Worm (Caenorhabditis elegans): ENCODE data around the gene F09B9.5.

- no peak for TF ChIP-seq mdt-29 (GFP tag; IDR thresholded peaks at IDR 0.05)
- TF ChIP-seq ZK337.2 (GFP tag; IDR thresholded peaks at IDR 0.05), result no peak
- no peak for TF ChIP-seq unc-62 (GFP tag; optimal IDR thresholded peaks at IDR 0.05 in 1 of 2)
- TF ChIP-seq unc-62 (tag; optimal IDR thresholded peaks at IDR 0.05), result no peak
- no peak for TF ChIP-seq nhr-111 (GFP tag; optimal IDR thresholded peaks at IDR 0.05)
- TF ChIP-seq nhr-77 (tag; optimal IDR thresholded peaks at IDR 0.05), result no peak
- no peak for TF ChIP-seq jun-1 (tag; optimal IDR thresholded peaks at IDR 0.05)
- no peak for TF ChIP-seq lin-39 (tag; optimal IDR thresholded peaks at IDR 0.05)
- TF ChIP-seq mep-1 (tag; optimal IDR thresholded peaks at IDR 0.05), result no peak
- no peak for TF ChIP-seq nhr-25 (tag; optimal IDR thresholded peaks at IDR 0.05; ENCODE audit: borderline replicate concordance, insufficient read depth)
- TF ChIP-seq pqm-1 (tag; optimal IDR thresholded peaks at IDR 0.05), result no peak
- no peak for TF ChIP-seq spr-1 (tag; optimal IDR thresholded peaks at IDR 0.05)
- no peak for TF ChIP-seq ceh-82 (tag; optimal IDR thresholded peaks at IDR 0.05)
- no peak for TF ChIP-seq T26A8.4 (GFP tag; IDR thresholded peaks at IDR 0.05)
- no peak for TF ChIP-seq nhr-10 (tag; optimal IDR thresholded peaks at IDR 0.05)
Observed at ce11 chrX:10183695-10184094, 29.1 kb downstream of the F09B9.5 start, which contains the start of gene arrd-28.

Measured in whole organism, L4 larva.